Worm (Caenorhabditis elegans): ENCODE data around the gene asp-12.

DNA sequence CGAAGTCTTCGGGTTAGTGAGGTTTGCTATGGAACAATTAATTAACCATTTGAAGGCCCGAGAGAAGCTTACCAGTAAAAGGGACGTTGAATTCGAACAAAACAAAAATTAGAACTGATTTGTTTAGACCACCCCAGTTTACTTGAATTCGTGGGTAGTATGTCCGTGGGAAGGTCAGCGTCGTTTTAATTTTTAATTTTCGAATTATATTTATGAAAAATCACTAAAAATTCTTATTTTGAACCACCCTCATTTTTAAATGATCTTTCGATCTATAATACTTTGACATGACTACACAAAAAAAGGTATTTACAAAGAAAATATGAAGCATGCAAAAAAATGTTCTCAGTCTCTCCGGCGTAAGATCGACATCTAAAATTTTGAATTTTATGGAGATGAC lies 23.6 kb upstream of the asp-12 start, which contains the start of gene C16D9.5:
- no peak for TF ChIP-seq unc-55 (GFP tag; optimal IDR thresholded peaks at IDR 0.05)
- TF ChIP-seq sma-3 (GFP tag; optimal IDR thresholded peaks at IDR 0.05): no peak
- TF ChIP-seq nhr-237 (tag; optimal IDR thresholded peaks at IDR 0.05): no peak
- TF ChIP-seq lin-39 (tag; optimal IDR thresholded peaks at IDR 0.05): no peak
